Fruit fly (Drosophila melanogaster) whole organism, embryonic: ENCODE results near the gene CG11030.

Source experiments
- BEAF-32 ChIP-seq: fragments of 200-800 bp; sonication (Bioruptor generic); optimal IDR thresholded peaks from 3 replicates; lab custom pipeline; 2017; ENCODE audit warnings: missing biosample characterization, missing genetic modification characterization, mild to moderate bottlenecking, moderate library complexity, missing genetic modification reagents
- Bgb ChIP-seq: fragments of 200-800 bp; sonication (Bioruptor generic); IDR thresholded peaks from 2 replicates; pipeline ENCODE4 v1.3.6; 2022; ENCODE audit warnings: missing biosample characterization, missing genetic modification characterization; ENCODE audit not compliant: partially characterized antibody
- CG10147 ChIP-seq: fragments of 200-800 bp; sonication (Bioruptor generic); optimal IDR thresholded peaks from 2 replicates; lab custom pipeline; 2019; ENCODE audit warnings: missing biosample characterization, mild to moderate bottlenecking, missing genetic modification characterization, moderate library complexity
- CG11085 ChIP-seq: fragments of 200-800 bp; sonication (Bioruptor generic); IDR thresholded peaks from 2 replicates; pipeline ENCODE4 v1.3.6; 2022; ENCODE audit warnings: missing biosample characterization, missing genetic modification characterization
- CG12659 ChIP-seq: fragments of 200-800 bp; sonication (Bioruptor generic); optimal IDR thresholded peaks from 3 replicates; lab custom pipeline; 2017; ENCODE audit warnings: mild to moderate bottlenecking, missing biosample characterization, missing genetic modification reagents, missing genetic modification characterization
- CG13287 ChIP-seq: fragments of 200-800 bp; sonication (Bioruptor generic); IDR thresholded peaks from 2 replicates; pipeline ENCODE4 v1.3.6; 2022; ENCODE audit warnings: missing biosample characterization, missing genetic modification characterization; ENCODE audit not compliant: partially characterized antibody
- CG14710 ChIP-seq: fragments of 200-800 bp; sonication (Bioruptor generic); optimal IDR thresholded peaks from 3 replicates; lab custom pipeline; 2019; ENCODE audit warnings: missing biosample characterization, mild to moderate bottlenecking, missing genetic modification characterization, moderate library complexity
- CG14860 ChIP-seq: fragments of 200-800 bp; sonication (Bioruptor generic); IDR thresholded peaks from 3 replicates; pipeline ENCODE4 v1.3.6; 2022; ENCODE audit warnings: missing biosample characterization, missing genetic modification characterization; ENCODE audit not compliant: partially characterized antibody
- CG15479 ChIP-seq: fragments of 200-800 bp; sonication (Bioruptor generic); optimal IDR thresholded peaks from 3 replicates; lab custom pipeline; 2019; ENCODE audit warnings: missing biosample characterization, mild to moderate bottlenecking, missing genetic modification characterization, moderate library complexity
- CG1602 ChIP-seq: fragments of 200-800 bp; sonication (Bioruptor generic); optimal IDR thresholded peaks from 3 replicates; lab custom pipeline; 2016; ENCODE audit warnings: missing biosample characterization, missing genetic modification characterization
- CG17385 ChIP-seq: fragments of 200-800 bp; sonication (Bioruptor generic); optimal IDR thresholded peaks from 3 replicates; lab custom pipeline; 2018; ENCODE audit warnings: missing biosample characterization, mild to moderate bottlenecking, missing genetic modification characterization
- CG2120 ChIP-seq: fragments of 200-800 bp; sonication (Bioruptor generic); optimal IDR thresholded peaks from 3 replicates; lab custom pipeline; 2016; ENCODE audit warnings: missing biosample characterization, missing genetic modification characterization
- CG2129 ChIP-seq: fragments of 200-800 bp; sonication (Bioruptor generic); IDR thresholded peaks from 2 replicates; pipeline ENCODE4 v1.3.6; 2022; ENCODE audit warnings: missing biosample characterization, missing genetic modification characterization; ENCODE audit not compliant: partially characterized antibody
- CG4404 ChIP-seq: fragments of 200-800 bp; sonication (Bioruptor generic); IDR thresholded peaks from 2 replicates; pipeline ENCODE4 v1.3.6; 2022; ENCODE audit warnings: missing biosample characterization, missing genetic modification characterization
- CG5180 ChIP-seq: fragments of 200-800 bp; sonication (Bioruptor generic); optimal IDR thresholded peaks from 3 replicates; lab custom pipeline; 2017; ENCODE audit warnings: missing biosample characterization, missing genetic modification characterization, mild to moderate bottlenecking, moderate library complexity, missing genetic modification reagents
- CG7372 ChIP-seq: fragments of 200-800 bp; sonication (Bioruptor generic); IDR thresholded peaks from 2 replicates; pipeline ENCODE4 v1.3.6; 2022; ENCODE audit warnings: missing biosample characterization, missing genetic modification characterization
- CG7963 ChIP-seq: fragments of 200-800 bp; sonication (Bioruptor generic); IDR thresholded peaks from 3 replicates; pipeline ENCODE4 v1.3.6; 2022; ENCODE audit warnings: missing biosample characterization, missing genetic modification characterization; ENCODE audit not compliant: partially characterized antibody
- CG7987 ChIP-seq: fragments of 200-800 bp; sonication (Bioruptor generic); optimal IDR thresholded peaks from 2 replicates; lab custom pipeline; 2018; ENCODE audit warnings: missing biosample characterization, mild to moderate bottlenecking, missing genetic modification characterization, moderate library complexity
- CG8290 ChIP-seq, 3 experiments: fragments of 200-800 bp; sonication (Bioruptor generic); optimal IDR thresholded peaks; 2 replicates each; lab custom pipeline; 2016 to 2019; ENCODE audit warnings: missing biosample characterization in 3 of 3, missing genetic modification characterization in 3 of 3, mild to moderate bottlenecking in 2 of 3, moderate library complexity in 1 of 3
- Camta ChIP-seq: fragments of 200-800 bp; sonication (Bioruptor generic); optimal IDR thresholded peaks from 2 replicates; lab custom pipeline; 2016; ENCODE audit warnings: missing biosample characterization, missing genetic modification characterization
- Ets65A ChIP-seq: fragments of 200-800 bp; sonication (Bioruptor generic); peaks from one replicate; lab custom pipeline; 2016; ENCODE audit warnings: missing biosample characterization, missing genetic modification characterization
- HLH4C ChIP-seq: fragments of 200-800 bp; sonication (Bioruptor generic); IDR thresholded peaks from 3 replicates; pipeline ENCODE4 v1.3.6; 2022; ENCODE audit warnings: missing biosample characterization, missing genetic modification characterization; ENCODE audit not compliant: partially characterized antibody
- Hr3 ChIP-seq: fragments of 200-800 bp; sonication (Bioruptor generic); optimal IDR thresholded peaks from 3 replicates; lab custom pipeline; 2016; ENCODE audit warnings: missing biosample characterization, missing genetic modification characterization
- Hr39 ChIP-seq: fragments of >200 bp; optimal IDR thresholded peaks from 2 replicates; lab custom pipeline; 2017
- Hr51 ChIP-seq, 2 experiments: fragments of 200-800 bp; sonication (Bioruptor generic); optimal IDR thresholded peaks; 2 replicates in 1 of 2; 3 replicates in 1 of 2; lab custom pipeline; 2016 to 2018; ENCODE audit warnings: missing biosample characterization in 2 of 2, missing genetic modification characterization in 2 of 2, mild to moderate bottlenecking in 1 of 2, moderate library complexity in 1 of 2
- Mrtf ChIP-seq: fragments of 200-800 bp; sonication (Bioruptor generic); IDR thresholded peaks from 3 replicates; pipeline ENCODE4 v1.3.6; 2022; ENCODE audit warnings: missing biosample characterization, missing genetic modification characterization
- Nf-YC ChIP-seq: fragments of 200-800 bp; optimal IDR thresholded peaks from 3 replicates; lab custom pipeline; 2019; ENCODE audit warnings: missing biosample characterization, mild to moderate bottlenecking, missing genetic modification characterization, moderate library complexity
- Ptx1 ChIP-seq: fragments of 200-800 bp; sonication (Bioruptor generic); IDR thresholded peaks from 2 replicates; pipeline ENCODE4 v1.3.6; 2022; ENCODE audit warnings: missing biosample characterization, missing genetic modification characterization
- Rfx ChIP-seq: fragments of 200-800 bp; sonication (Bioruptor generic); IDR thresholded peaks from 2 replicates; pipeline ENCODE4 v1.3.6; 2022; ENCODE audit warnings: missing biosample characterization, missing genetic modification characterization
- Trl ChIP-seq, 3 experiments: fragments of >200 bp in 2 of 3; fragments of 200-800 bp in 1 of 3; sonication (Bioruptor generic) in 1 of 3; optimal IDR thresholded peaks; 2 replicates in 1 of 3; 3 replicates in 2 of 3; lab custom pipeline; 2016 to 2017; ENCODE audit warnings: missing biosample characterization in 1 of 3, missing genetic modification characterization in 1 of 3
- bbx ChIP-seq: fragments of 200-800 bp; sonication (Bioruptor generic); IDR thresholded peaks from 2 replicates; pipeline ENCODE4 v1.3.6; 2022; ENCODE audit warnings: missing biosample characterization, missing genetic modification characterization; ENCODE audit not compliant: partially characterized antibody
- bigmax ChIP-seq: fragments of 200-800 bp; sonication (Bioruptor generic); optimal IDR thresholded peaks from 2 replicates; lab custom pipeline; 2018; ENCODE audit warnings: missing biosample characterization, mild to moderate bottlenecking, missing genetic modification characterization
- cwo ChIP-seq: fragments of 200-800 bp; sonication (Bioruptor generic); optimal IDR thresholded peaks from 3 replicates; lab custom pipeline; 2017; ENCODE audit warnings: missing biosample characterization, missing genetic modification characterization, mild to moderate bottlenecking, moderate library complexity, missing genetic modification reagents
- esg ChIP-seq: fragments of 200-800 bp; sonication (Bioruptor generic); conservative IDR thresholded peaks from 2 replicates; pipeline ENCODE4 v1.3.6; 2022; ENCODE audit warnings: missing biosample characterization, missing genetic modification characterization
- ind ChIP-seq: fragments of 200-800 bp; sonication (Bioruptor generic); optimal IDR thresholded peaks from 3 replicates; lab custom pipeline; 2016; ENCODE audit warnings: missing biosample characterization, missing genetic modification characterization
- jumu ChIP-seq: fragments of 200-800 bp; sonication (Bioruptor generic); optimal IDR thresholded peaks from 3 replicates; lab custom pipeline; 2016; ENCODE audit warnings: missing biosample characterization, missing genetic modification characterization
- lab ChIP-seq: fragments of 200-800 bp; sonication (Bioruptor generic); optimal IDR thresholded peaks from 3 replicates; lab custom pipeline; 2017; ENCODE audit warnings: missing biosample characterization, missing genetic modification characterization, mild to moderate bottlenecking, moderate library complexity, missing genetic modification reagents
- nerfin-2 ChIP-seq: fragments of 200-800 bp; sonication (Bioruptor generic); IDR thresholded peaks from 2 replicates; pipeline ENCODE4 v1.3.6; 2022; ENCODE audit warnings: missing biosample characterization, missing genetic modification characterization; ENCODE audit not compliant: partially characterized antibody
- pb ChIP-seq: fragments of 200-800 bp; sonication (Bioruptor generic); optimal IDR thresholded peaks from 3 replicates; lab custom pipeline; 2016; ENCODE audit warnings: missing biosample characterization, missing genetic modification characterization
- phol ChIP-seq: fragments of 200-800 bp; sonication (Bioruptor generic); optimal IDR thresholded peaks from 3 replicates; lab custom pipeline; 2018; ENCODE audit warnings: missing biosample characterization, mild to moderate bottlenecking, missing genetic modification characterization, moderate library complexity
- ro ChIP-seq: fragments of 200-800 bp; sonication (Bioruptor generic); IDR thresholded peaks from 2 replicates; pipeline ENCODE4 v1.3.6; 2022; ENCODE audit warnings: missing biosample characterization, missing genetic modification characterization
- sens ChIP-seq: fragments of 200-800 bp; sonication (Bioruptor generic); peaks from one replicate; lab custom pipeline; 2016; ENCODE audit warnings: missing biosample characterization, missing genetic modification characterization
- sna ChIP-seq: fragments of 200-800 bp; sonication (Bioruptor generic); IDR thresholded peaks from 2 replicates; pipeline ENCODE4 v1.3.6; 2022; ENCODE audit warnings: missing biosample characterization, missing genetic modification characterization; ENCODE audit not compliant: partially characterized antibody
- sqz ChIP-seq: fragments of 200-800 bp; sonication (Bioruptor generic); optimal IDR thresholded peaks from 3 replicates; lab custom pipeline; 2018; ENCODE audit warnings: missing biosample characterization, mild to moderate bottlenecking, missing genetic modification characterization
- sug ChIP-seq: fragments of 200-800 bp; optimal IDR thresholded peaks from 2 replicates; lab custom pipeline; 2019; ENCODE audit warnings: missing biosample characterization, mild to moderate bottlenecking, missing genetic modification characterization, moderate library complexity
- tgo ChIP-seq: fragments of 200-800 bp; sonication (Bioruptor generic); IDR thresholded peaks from 3 replicates; pipeline ENCODE4 v1.3.6; 2022; ENCODE audit warnings: missing biosample characterization, missing genetic modification characterization
- tio ChIP-seq: fragments of 200-800 bp; sonication (Bioruptor generic); optimal IDR thresholded peaks from 2 replicates; lab custom pipeline; 2017; ENCODE audit warnings: missing biosample characterization, missing genetic modification characterization, inconsistent platforms
- vnd ChIP-seq: fragments of 200-800 bp; sonication (Bioruptor generic); IDR thresholded peaks from 3 replicates; pipeline ENCODE4 v1.3.6; 2022; ENCODE audit warnings: missing biosample characterization, missing genetic modification characterization; ENCODE audit not compliant: partially characterized antibody
- zen2 ChIP-seq: fragments of 200-800 bp; sonication (Bioruptor generic); IDR thresholded peaks from 3 replicates; pipeline ENCODE4 v1.3.6; 2022; ENCODE audit warnings: missing biosample characterization, missing genetic modification characterization; ENCODE audit not compliant: partially characterized antibody

Gene CG11030

dm6 chr2L:5781181-5781580, 56.7 kb downstream of the CG11030 start (continued):
- TF ChIP-seq bbx (GFP tag; lab: Robert Waterston, UW) = peak; percentile 44; the same call in 1 of the 2 replicates
- peak; percentile 12 for TF ChIP-seq CG2120
- peak; percentile 39 for TF ChIP-seq lab (GFP tag; lab: Kevin White, UChicago)
- TF ChIP-seq CG5180 = peak; percentile 92
- no peak for TF ChIP-seq Trl (optimal IDR thresholded peaks at IDR 0.05; lab: Kevin White, UChicago)
- TF ChIP-seq Trl (GFP tag; optimal IDR thresholded peaks at IDR 0.05; lab: Kevin White, UChicago) = no peak
- TF ChIP-seq CG14710 (tag; lab: Kevin White, UChicago) = no peak
- TF ChIP-seq Hr3 (GFP tag; lab: Kevin White, UChicago) = no peak
- peak; percentile 82 for TF ChIP-seq nerfin-2 (GFP tag; lab: Robert Waterston, UW)
- TF ChIP-seq Rfx (GFP tag; lab: Robert Waterston, UW) = peak; percentile 49
- peak; percentile 89 for TF ChIP-seq HLH4C (GFP tag; lab: Robert Waterston, UW)
- TF ChIP-seq jumu (GFP tag; lab: Kevin White, UChicago) = peak; percentile 31
- TF ChIP-seq CG10147 (GFP tag; lab: Kevin White, UChicago) = no peak
- no peak for TF ChIP-seq Nf-YC
- no peak for TF ChIP-seq tgo (GFP tag; lab: Robert Waterston, UW)
- peak; percentile 79 for TF ChIP-seq CG7963 (GFP tag; lab: Robert Waterston, UW)
- peak; percentile 74 for TF ChIP-seq Bgb (GFP tag; lab: Robert Waterston, UW)
- TF ChIP-seq sens (GFP tag; lab: Kevin White, UChicago) = peak; percentile 1
- TF ChIP-seq CG8290 (GFP tag; optimal IDR thresholded peaks at IDR 0.05; lab: Kevin White, UChicago) = no peak
- TF ChIP-seq CG8290 (tag; optimal IDR thresholded peaks at IDR 0.05; lab: Kevin White, UChicago) = peak in 1 of 2 experiments; percentile 26
- peak; percentile 1 for TF ChIP-seq CG7987 (GFP tag; lab: Kevin White, UChicago)
- peak; percentile 10 for TF ChIP-seq ind
- 0 out of 3 replicates have a peak, but pooled peaks have one; percentile 26 for TF ChIP-seq zen2 (GFP tag; lab: Robert Waterston, UW)
- TF ChIP-seq CG1602 (GFP tag; lab: Kevin White, UChicago) = no peak
- peak; percentile 73 for TF ChIP-seq CG14860 (GFP tag; lab: Robert Waterston, UW)
- no peak for TF ChIP-seq bigmax (GFP tag; lab: Kevin White, UChicago)
- no peak for TF ChIP-seq esg (GFP tag; lab: Robert Waterston, UW)
- TF ChIP-seq CG12659 (GFP tag; lab: Kevin White, UChicago) = no peak
- TF ChIP-seq sqz = no peak
- TF ChIP-seq Mrtf (GFP tag; lab: Robert Waterston, UW) = 0 out of 3 replicates have a peak, but pooled peaks have one; percentile 10
- TF ChIP-seq cwo = no peak
- TF ChIP-seq Ptx1 (GFP tag; lab: Robert Waterston, UW) = 0 out of 2 replicates have a peak, but pooled peaks have one; percentile 21
- no peak for TF ChIP-seq CG7372 (GFP tag; lab: Robert Waterston, UW)
- TF ChIP-seq, all 482 proteins: peak for 51

dm6 chr2L:5782866-5783265, 58.4 kb downstream of the CG11030 start:
- no peak for TF ChIP-seq tio (GFP tag; lab: Kevin White, UChicago)
- TF ChIP-seq ro (GFP tag; lab: Robert Waterston, UW) = no peak
- TF ChIP-seq Hr51 (GFP tag; optimal IDR thresholded peaks at IDR 0.05; lab: Kevin White, UChicago) = no peak
- peak; percentile 23 for TF ChIP-seq sug (tag; lab: Kevin White, UChicago)
- TF ChIP-seq CG13287 (GFP tag; lab: Robert Waterston, UW) = no peak
- TF ChIP-seq CG11085 (GFP tag; lab: Robert Waterston, UW) = no peak
- TF ChIP-seq BEAF-32 (GFP tag; lab: Kevin White, UChicago) = no peak
- no peak for TF ChIP-seq CG2129 (GFP tag; lab: Robert Waterston, UW)
- no peak for TF ChIP-seq Camta (GFP tag; lab: Kevin White, UChicago)
- TF ChIP-seq pb (GFP tag; lab: Kevin White, UChicago) = no peak
- TF ChIP-seq CG15479 = no peak
- no peak for TF ChIP-seq sna (GFP tag; lab: Robert Waterston, UW)
- no peak for TF ChIP-seq CG17385
- TF ChIP-seq Ets65A = peak; percentile 68
- TF ChIP-seq vnd (GFP tag; lab: Robert Waterston, UW) = no peak
- no peak for TF ChIP-seq phol (tag; lab: Kevin White, UChicago)
- no peak for TF ChIP-seq CG4404
- peak; percentile 59 for TF ChIP-seq Hr39
